Fruit fly (Drosophila melanogaster) whole organism, embryonic: Measurements from ENCODE around the gene CG44000.

Experiments
- CG10543 ChIP-seq: fragments of 200-800 bp; sonication (Bioruptor generic); optimal IDR thresholded peaks from 3 replicates; lab custom pipeline; 2017; ENCODE audit warnings: missing biosample characterization, mild to moderate bottlenecking, missing genetic modification characterization, moderate library complexity
- CG10654 ChIP-seq: fragments of 200-800 bp; sonication (Bioruptor generic); optimal IDR thresholded peaks from 2 replicates; lab custom pipeline; 2016; ENCODE audit warnings: missing biosample characterization, missing genetic modification characterization
- CG12219 ChIP-seq: fragments of 200-800 bp; sonication (Bioruptor generic); optimal IDR thresholded peaks from 3 replicates; lab custom pipeline; 2018; ENCODE audit warnings: missing biosample characterization, mild to moderate bottlenecking, missing genetic modification characterization
- CG13424 ChIP-seq: fragments of 200-800 bp; sonication (Bioruptor generic); optimal IDR thresholded peaks from 2 replicates; lab custom pipeline; 2019; ENCODE audit warnings: missing biosample characterization, mild to moderate bottlenecking, missing genetic modification characterization, moderate library complexity
- CG13775 ChIP-seq: fragments of 200-800 bp; sonication (Bioruptor generic); optimal IDR thresholded peaks from 3 replicates; lab custom pipeline; 2017; ENCODE audit warnings: missing biosample characterization, mild to moderate bottlenecking, missing genetic modification characterization
- CG2889 ChIP-seq: fragments of 200-800 bp; sonication (Bioruptor generic); IDR thresholded peaks from 3 replicates; pipeline ENCODE4 v1.3.6; 2022; ENCODE audit warnings: missing biosample characterization, missing genetic modification characterization
- CG32772 ChIP-seq: fragments of 200-800 bp; sonication (Bioruptor generic); IDR thresholded peaks from 2 replicates; pipeline ENCODE4 v1.3.6; 2022; ENCODE audit warnings: missing biosample characterization, missing genetic modification characterization
- CG4328 ChIP-seq: fragments of 200-800 bp; sonication (Bioruptor generic); optimal IDR thresholded peaks from 3 replicates; lab custom pipeline; 2017; ENCODE audit warnings: missing biosample characterization, missing genetic modification reagents, missing genetic modification characterization
- CG4424 ChIP-seq: fragments of 200-800 bp; sonication (Bioruptor generic); optimal IDR thresholded peaks from 3 replicates; lab custom pipeline; 2016; ENCODE audit warnings: missing biosample characterization, missing genetic modification characterization
- CG4820 ChIP-seq: fragments of 200-800 bp; sonication (Bioruptor generic); optimal IDR thresholded peaks from 3 replicates; lab custom pipeline; 2016; ENCODE audit warnings: missing biosample characterization, missing genetic modification characterization
- CG7271 ChIP-seq: fragments of 200-800 bp; sonication (Bioruptor generic); optimal IDR thresholded peaks from 2 replicates; lab custom pipeline; 2018; ENCODE audit warnings: missing biosample characterization, mild to moderate bottlenecking, missing genetic modification characterization, moderate library complexity
- CG7357 ChIP-seq: fragments of 200-800 bp; sonication (Bioruptor generic); IDR thresholded peaks from 3 replicates; pipeline ENCODE4 v1.3.6; 2022; ENCODE audit warnings: missing biosample characterization, missing genetic modification characterization
- CG7839 ChIP-seq: fragments of 200-800 bp; sonication (Bioruptor generic); optimal IDR thresholded peaks from 3 replicates; lab custom pipeline; 2018; ENCODE audit warnings: missing biosample characterization, mild to moderate bottlenecking, missing genetic modification characterization, moderate library complexity
- CG9876 ChIP-seq: fragments of 200-800 bp; sonication (Bioruptor generic); optimal IDR thresholded peaks from 2 replicates; lab custom pipeline; 2016; ENCODE audit warnings: missing biosample characterization, missing genetic modification characterization
- Chrac-16 ChIP-seq: fragments of 200-800 bp; sonication (Bioruptor generic); optimal IDR thresholded peaks from 3 replicates; lab custom pipeline; 2016; ENCODE audit warnings: missing biosample characterization, missing genetic modification characterization
- CrebB ChIP-seq: fragments of 200-800 bp; sonication (Bioruptor generic); optimal IDR thresholded peaks from 3 replicates; lab custom pipeline; 2018; ENCODE audit warnings: missing biosample characterization, mild to moderate bottlenecking, missing genetic modification characterization
- ERR ChIP-seq: fragments of 200-800 bp; sonication (Bioruptor generic); optimal IDR thresholded peaks from 2 replicates; lab custom pipeline; 2016; ENCODE audit warnings: missing biosample characterization, missing genetic modification characterization
- HLH3B ChIP-seq: fragments of 200-800 bp; sonication (Bioruptor generic); IDR thresholded peaks from 2 replicates; pipeline ENCODE4 v1.3.6; 2022; ENCODE audit warnings: missing biosample characterization, missing genetic modification characterization
- HLH4C ChIP-seq: fragments of 200-800 bp; sonication (Bioruptor generic); IDR thresholded peaks from 3 replicates; pipeline ENCODE4 v1.3.6; 2022; ENCODE audit warnings: missing biosample characterization, missing genetic modification characterization; ENCODE audit not compliant: partially characterized antibody
- Hr39 ChIP-seq: fragments of >200 bp; optimal IDR thresholded peaks from 2 replicates; lab custom pipeline; 2017
- MBD-R2 ChIP-seq: fragments of 200-800 bp; sonication (Bioruptor generic); IDR thresholded peaks from 2 replicates; pipeline ENCODE4 v1.3.6; 2022; ENCODE audit warnings: missing biosample characterization, missing genetic modification characterization
- Mad ChIP-seq: fragments of 200-800 bp; sonication (Bioruptor generic); optimal IDR thresholded peaks from 2 replicates; lab custom pipeline; 2016; ENCODE audit warnings: missing biosample characterization, missing genetic modification characterization
- Meics ChIP-seq: fragments of 200-800 bp; sonication (Bioruptor generic); optimal IDR thresholded peaks from 2 replicates; lab custom pipeline; 2017; ENCODE audit warnings: missing biosample characterization, mild to moderate bottlenecking, missing genetic modification characterization
- NC2α ChIP-seq: fragments of 200-800 bp; sonication (Bioruptor generic); optimal IDR thresholded peaks from 2 replicates; lab custom pipeline; 2016; ENCODE audit warnings: missing biosample characterization, missing genetic modification characterization
- Nf-YB ChIP-seq: fragments of 200-800 bp; sonication (Bioruptor generic); optimal IDR thresholded peaks from 3 replicates; lab custom pipeline; 2019; ENCODE audit warnings: missing biosample characterization, mild to moderate bottlenecking, missing genetic modification characterization, moderate library complexity
- Poxn ChIP-seq: fragments of 200-800 bp; sonication (Bioruptor generic); IDR thresholded peaks from 2 replicates; pipeline ENCODE4 v1.3.6; 2022; ENCODE audit warnings: missing biosample characterization, missing genetic modification characterization
- Ravus ChIP-seq: fragments of 200-800 bp; sonication (Bioruptor generic); IDR thresholded peaks from 2 replicates; pipeline ENCODE4 v1.3.6; 2022; ENCODE audit warnings: missing biosample characterization, missing genetic modification characterization
- Sox100B ChIP-seq: fragments of 200-800 bp; sonication (Bioruptor generic); optimal IDR thresholded peaks from 3 replicates; lab custom pipeline; 2018; ENCODE audit warnings: missing biosample characterization, mild to moderate bottlenecking, missing genetic modification characterization
- al ChIP-seq: fragments of 200-800 bp; sonication (Bioruptor generic); IDR thresholded peaks from 2 replicates; pipeline ENCODE4 v1.3.6; 2022; ENCODE audit warnings: missing biosample characterization, missing genetic modification characterization
- bigmax ChIP-seq: fragments of 200-800 bp; sonication (Bioruptor generic); optimal IDR thresholded peaks from 2 replicates; lab custom pipeline; 2018; ENCODE audit warnings: missing biosample characterization, mild to moderate bottlenecking, missing genetic modification characterization
- cas ChIP-seq: fragments of 200-800 bp; sonication (Bioruptor generic); IDR thresholded peaks from 2 replicates; pipeline ENCODE4 v1.3.6; 2022; ENCODE audit warnings: missing biosample characterization, missing genetic modification characterization
- danr ChIP-seq: fragments of 200-800 bp; sonication (Bioruptor generic); IDR thresholded peaks from 2 replicates; pipeline ENCODE4 v1.3.6; 2022; ENCODE audit warnings: missing biosample characterization, missing genetic modification characterization
- dpn ChIP-seq, 2 experiments: fragments of 200-800 bp; sonication (Bioruptor generic); optimal IDR thresholded peaks; 3 replicates each; lab custom pipeline; 2016; ENCODE audit warnings: missing biosample characterization in 2 of 2, missing genetic modification characterization in 2 of 2
- esg ChIP-seq: fragments of 200-800 bp; sonication (Bioruptor generic); conservative IDR thresholded peaks from 2 replicates; pipeline ENCODE4 v1.3.6; 2022; ENCODE audit warnings: missing biosample characterization, missing genetic modification characterization
- fu2 ChIP-seq: fragments of 200-800 bp; sonication (Bioruptor generic); optimal IDR thresholded peaks from 2 replicates; lab custom pipeline; 2016; ENCODE audit warnings: missing biosample characterization, missing genetic modification characterization
- hb ChIP-seq: fragments of 200-800 bp; sonication (Bioruptor generic); IDR thresholded peaks from 3 replicates; pipeline ENCODE4 v1.3.6; 2022; ENCODE audit warnings: missing biosample characterization, missing genetic modification characterization; ENCODE audit not compliant: partially characterized antibody
- hbn ChIP-seq: fragments of 200-800 bp; sonication (Bioruptor generic); IDR thresholded peaks from 2 replicates; pipeline ENCODE4 v1.3.6; 2022; ENCODE audit warnings: missing biosample characterization, missing genetic modification characterization; ENCODE audit not compliant: partially characterized antibody
- her ChIP-seq: fragments of 200-800 bp; sonication (Bioruptor generic); optimal IDR thresholded peaks from 2 replicates; lab custom pipeline; 2016; ENCODE audit warnings: missing biosample characterization, missing genetic modification characterization
- ind ChIP-seq: fragments of 200-800 bp; sonication (Bioruptor generic); optimal IDR thresholded peaks from 3 replicates; lab custom pipeline; 2016; ENCODE audit warnings: missing biosample characterization, missing genetic modification characterization
- jigr1 ChIP-seq: fragments of 200-800 bp; sonication (Bioruptor generic); IDR thresholded peaks from 3 replicates; pipeline ENCODE4 v1.3.6; 2022; ENCODE audit warnings: missing biosample characterization, missing genetic modification characterization
- jing ChIP-seq: fragments of 200-800 bp; sonication (Bioruptor generic); optimal IDR thresholded peaks from 2 replicates; lab custom pipeline; 2018; ENCODE audit warnings: missing biosample characterization, mild to moderate bottlenecking, missing genetic modification characterization
- kay ChIP-seq: fragments of 200-800 bp; sonication (Bioruptor generic); optimal IDR thresholded peaks from 2 replicates; lab custom pipeline; 2016; ENCODE audit warnings: missing biosample characterization, missing genetic modification characterization
- ken ChIP-seq: fragments of 200-800 bp; sonication (Bioruptor generic); IDR thresholded peaks from 3 replicates; pipeline ENCODE4 v1.3.6; 2022; ENCODE audit warnings: missing biosample characterization, missing genetic modification characterization
- lab ChIP-seq: fragments of 200-800 bp; sonication (Bioruptor generic); optimal IDR thresholded peaks from 3 replicates; lab custom pipeline; 2017; ENCODE audit warnings: missing biosample characterization, missing genetic modification characterization, mild to moderate bottlenecking, moderate library complexity, missing genetic modification reagents
- luna ChIP-seq: fragments of 200-800 bp; sonication (Bioruptor generic); optimal IDR thresholded peaks from 2 replicates; lab custom pipeline; 2016; ENCODE audit warnings: missing biosample characterization, missing genetic modification characterization
- nau ChIP-seq: fragments of 200-800 bp; sonication (Bioruptor generic); optimal IDR thresholded peaks from 3 replicates; lab custom pipeline; 2017; ENCODE audit warnings: missing biosample characterization, mild to moderate bottlenecking, missing genetic modification characterization, missing genetic modification reagents
- onecut ChIP-seq: fragments of 200-800 bp; sonication (Bioruptor generic); IDR thresholded peaks from 2 replicates; pipeline ENCODE4 v1.3.6; 2022; ENCODE audit warnings: missing biosample characterization, missing genetic modification characterization
- pita ChIP-seq: fragments of 200-800 bp; sonication (Bioruptor generic); optimal IDR thresholded peaks from 2 replicates; lab custom pipeline; 2017; ENCODE audit warnings: missing biosample characterization, mild to moderate bottlenecking, missing genetic modification characterization
- tgo ChIP-seq: fragments of 200-800 bp; sonication (Bioruptor generic); IDR thresholded peaks from 3 replicates; pipeline ENCODE4 v1.3.6; 2022; ENCODE audit warnings: missing biosample characterization, missing genetic modification characterization
- toy ChIP-seq: fragments of 200-800 bp; sonication (Bioruptor generic); IDR thresholded peaks from 2 replicates; pipeline ENCODE4 v1.3.6; 2022; ENCODE audit warnings: missing biosample characterization, missing genetic modification characterization
- vnd ChIP-seq: fragments of 200-800 bp; sonication (Bioruptor generic); IDR thresholded peaks from 3 replicates; pipeline ENCODE4 v1.3.6; 2022; ENCODE audit warnings: missing biosample characterization, missing genetic modification characterization; ENCODE audit not compliant: partially characterized antibody
- zfh2 ChIP-seq: fragments of 200-800 bp; sonication (Bioruptor generic); optimal IDR thresholded peaks from 2 replicates; lab custom pipeline; 2016; ENCODE audit warnings: missing biosample characterization, missing genetic modification characterization

Gene CG44000

dm6 chr2L:5043043-5043442, at the start of gene CG44000, which contains the start of the genes CG33995 and CG44001 (continued):
- TF ChIP-seq onecut (GFP tag; lab: Robert Waterston, UW) (peak; percentile 98), CG2889 (GFP tag; lab: Robert Waterston, UW) (no peak), ind (peak; percentile 51), her (GFP tag; lab: Kevin White, UChicago) (peak; percentile 65), CG4328 (GFP tag; lab: Kevin White, UChicago) (peak; percentile 17), CG13775 (GFP tag; lab: Kevin White, UChicago) (peak; percentile 1), esg (GFP tag; lab: Robert Waterston, UW) (no peak), HLH4C (GFP tag; lab: Robert Waterston, UW) (no peak), Nf-YB (GFP tag; lab: Kevin White, UChicago) (peak; percentile 9), CG10654 (GFP tag; lab: Kevin White, UChicago) (peak; percentile 45), CG32772 (0 out of 2 replicates have a peak, but pooled peaks have one; percentile 13), CrebB (tag; lab: Kevin White, UChicago) (peak; percentile 11), pita (no peak), zfh2 (GFP tag; lab: Kevin White, UChicago) (peak; percentile 64), CG7271 (tag; lab: Kevin White, UChicago) (peak; percentile 3), NC2α (GFP tag; lab: Kevin White, UChicago) (peak; percentile 8), CG12219 (GFP tag; lab: Kevin White, UChicago) (no peak), Mad (GFP tag; lab: Kevin White, UChicago) (peak; percentile 72), nau (GFP tag; lab: Kevin White, UChicago) (no peak), CG4820 (GFP tag; lab: Kevin White, UChicago) (peak; percentile 16), vnd (GFP tag; lab: Robert Waterston, UW) (no peak), Chrac-16 (GFP tag; lab: Kevin White, UChicago) (peak; percentile 34), hbn (no peak), HLH3B (0 out of 2 replicates have a peak, but pooled peaks have one; percentile 5), cas (GFP tag; lab: Robert Waterston, UW) (0 out of 2 replicates have a peak, but pooled peaks have one; percentile 27), bigmax (GFP tag; lab: Kevin White, UChicago) (no peak), jing (GFP tag; lab: Kevin White, UChicago) (no peak), Poxn (GFP tag; lab: Robert Waterston, UW) (no peak), Sox100B (GFP tag; lab: Kevin White, UChicago) (no peak), CG7839 (tag; lab: Kevin White, UChicago) (peak; percentile 39), luna (GFP tag; lab: Kevin White, UChicago) (peak; percentile 17), Hr39 (lab: Kevin White, UChicago) (no peak), ken (GFP tag; lab: Robert Waterston, UW) (peak; percentile 76), al (no peak), lab (GFP tag; lab: Kevin White, UChicago) (peak; percentile 47), toy (no peak), fu2 (GFP tag; lab: Kevin White, UChicago) (peak; percentile 43), CG13424 (peak; percentile 17), CG4424 (GFP tag; lab: Kevin White, UChicago) (peak; percentile 5), CG10543 (peak; percentile 47), kay (GFP tag; lab: Kevin White, UChicago) (peak; percentile 19), dpn (GFP tag; optimal IDR thresholded peaks at IDR 0.05; lab: Kevin White, UChicago) (peak; percentile 64 to 76), ERR (no peak), CG7357 (no peak), jigr1 (no peak), danr (no peak), Ravus (GFP tag; lab: Robert Waterston, UW) (no peak), hb (GFP tag; lab: Robert Waterston, UW) (no peak), tgo (GFP tag; lab: Robert Waterston, UW) (peak; percentile 28; the same call in 2 of the 3 replicates), CG9876 (GFP tag; lab: Kevin White, UChicago) (peak; percentile 60), MBD-R2 (GFP tag; lab: Robert Waterston, UW) (peak; percentile 94), Meics (peak; percentile 45)
